Worm (Caenorhabditis elegans) whole organism, L4/young adult: Measurements from ENCODE around the gene aexr-3.

Source experiments
- W03F9.2 ChIP-seq: fragments of 150-350 bp; optimal IDR thresholded peaks from 2 replicates; lab custom pipeline; 2014; ENCODE audit warnings: missing biosample characterization, missing genetic modification characterization
- dao-5 ChIP-seq: sonication (generic microtip); optimal IDR thresholded peaks from 2 replicates; lab custom pipeline; 2016; ENCODE audit warnings: missing genotype, missing genetic modification characterization, moderate library complexity, missing compliant biosample characterization
- him-1 ChIP-seq: sonication (generic microtip); optimal IDR thresholded peaks from 2 replicates; lab custom pipeline; 2016; ENCODE audit warnings: missing genotype, missing genetic modification reagents, missing genetic modification characterization, missing compliant biosample characterization

aexr-3 gene

ce11 chrX:8961120-8961834, at the start of gene aexr-3:
Gene aexr-3 (minus strand): TSS chrX:8961170.
- TF ChIP-seq W03F9.2 (tag; lab: Kevin White, UChicago) (no peak), dao-5 (no peak), him-1 (no peak)

- TF ChIP-seq dao-5 = no peak
- TF ChIP-seq W03F9.2 (tag; lab: Kevin White, UChicago) = no peak
- TF ChIP-seq him-1 = no peak
Measured at ce11 chrX:9010418-9010817, 49.4 kb upstream of the aexr-3 start, which contains the start of gene C24A3.9. Gene C24A3.9 (minus strand): TSS chrX:9010518.

ce11 chrX:8998809-8999208, 37.8 kb upstream of the aexr-3 start, which contains the start of gene C24A3.1:
Gene C24A3.1 (plus strand): TSS chrX:8999071.
- TF ChIP-seq dao-5 (no peak), him-1 (no peak), W03F9.2 (tag; lab: Kevin White, UChicago) (no peak)

- no peak for TF ChIP-seq dao-5
- no peak for TF ChIP-seq him-1
- no peak for TF ChIP-seq W03F9.2 (tag; lab: Kevin White, UChicago)
Measured at ce11 chrX:8997450-8998075, 36.6 kb upstream of the aexr-3 start, which contains the start of gene C24A3.2. Gene C24A3.2 (plus strand): TSS chrX:8997500.

ce11 chrX:8996496-8997116, 35.6 kb upstream of the aexr-3 start:
- TF ChIP-seq dao-5 (no peak), W03F9.2 (tag; lab: Kevin White, UChicago) (no peak), him-1 (no peak)

- TF ChIP-seq dao-5 (no peak), W03F9.2 (tag; lab: Kevin White, UChicago) (no peak), him-1 (peak; percentile 50)
Measured at ce11 chrX:8995527-8995946, 34.6 kb upstream of the aexr-3 start.

- TF ChIP-seq dao-5 (no peak), him-1 (no peak), W03F9.2 (tag; lab: Kevin White, UChicago) (no peak)
Measured at ce11 chrX:8991856-8992456, 31.0 kb upstream of the aexr-3 start, which contains the start of gene C24A3.4. Gene C24A3.4 (plus strand): TSS chrX:8992406.

ce11 chrX:8987828-8988227, 26.9 kb upstream of the aexr-3 start, which contains the start of gene twk-18:
Gene twk-18 (plus strand): TSS chrX:8988128.
- TF ChIP-seq W03F9.2 (tag; lab: Kevin White, UChicago) (no peak), him-1 (no peak), dao-5 (no peak)

ce11 chrX:8986452-8986851, 25.5 kb upstream of the aexr-3 start:
- no peak for TF ChIP-seq dao-5
- no peak for TF ChIP-seq W03F9.2 (tag; lab: Kevin White, UChicago)
- TF ChIP-seq him-1 = no peak

- TF ChIP-seq him-1 (no peak), dao-5 (no peak), W03F9.2 (tag; lab: Kevin White, UChicago) (no peak)
Measured at ce11 chrX:8980676-8981075, 19.7 kb upstream of the aexr-3 start, which contains the start of gene nmur-1. Gene nmur-1 (plus strand): TSS chrX:8980976.

- TF ChIP-seq W03F9.2 (tag; lab: Kevin White, UChicago) (peak; percentile 48), him-1 (peak; percentile 19), dao-5 (no peak)
Measured at ce11 chrX:8971461-8971860, 10.5 kb upstream of the aexr-3 start.

ce11 chrX:8969111-8970048, 8.4 kb upstream of the aexr-3 start:
- TF ChIP-seq him-1 (no peak), W03F9.2 (tag; lab: Kevin White, UChicago) (no peak), dao-5 (no peak)

ce11 chrX:8963469-8963868, 2.5 kb upstream of the aexr-3 start:
- TF ChIP-seq W03F9.2 (tag; lab: Kevin White, UChicago) (no peak), him-1 (no peak), dao-5 (no peak)
